Worm (Caenorhabditis elegans) whole organism, L3 larva: ENCODE data around the gene rbm-42.

Source experiments
- R02D3.7 ChIP-seq: fragments of 150-350 bp; optimal IDR thresholded peaks from 2 replicates; lab custom pipeline; 2014; ENCODE audit warnings: missing biosample characterization, missing genetic modification characterization
- ZK546.5 ChIP-seq: sonication (generic microtip); optimal IDR thresholded peaks from 2 replicates; lab custom pipeline; 2017; ENCODE audit warnings: missing biosample characterization, missing genetic modification characterization
- aly-2 ChIP-seq: fragments of 150-350 bp; optimal IDR thresholded peaks from 2 replicates; lab custom pipeline; 2014; ENCODE audit warnings: missing biosample characterization, missing genetic modification characterization
- ama-1 ChIP-seq: fragments of 150-350 bp; optimal IDR thresholded peaks from 2 replicates; lab custom pipeline; 2018
- ceh-28 ChIP-seq: fragments of 150-350 bp; optimal IDR thresholded peaks from 2 replicates; lab custom pipeline; 2014; ENCODE audit warnings: missing biosample characterization, missing genetic modification reagents, missing genetic modification characterization
- ceh-82 ChIP-seq: fragments of 150-350 bp; optimal IDR thresholded peaks from 2 replicates; lab custom pipeline; 2014; ENCODE audit warnings: missing biosample characterization, missing genetic modification characterization
- ceh-9 ChIP-seq: sonication (generic microtip); optimal IDR thresholded peaks from 2 replicates; lab custom pipeline; 2018; ENCODE audit warnings: missing biosample characterization, missing genetic modification characterization
- egl-5 ChIP-seq: fragments of 150-350 bp; optimal IDR thresholded peaks from 2 replicates; lab custom pipeline; 2017; ENCODE audit warnings: missing biosample characterization, missing genetic modification reagents, missing genetic modification characterization, inconsistent platforms
- elt-1 ChIP-seq: fragments of 150-350 bp; optimal IDR thresholded peaks from 2 replicates; lab custom pipeline; 2014; ENCODE audit warnings: missing biosample characterization, missing genetic modification characterization
- elt-3 ChIP-seq, 3 experiments: fragments of 150-350 bp in 1 of 3; sonication (generic microtip) in 2 of 3; optimal IDR thresholded peaks; 2 replicates in 2 of 3; 4 replicates in 1 of 3; lab custom pipeline; 2014 to 2017; ENCODE audit warnings: missing biosample characterization in 3 of 3, missing genetic modification characterization in 3 of 3
- eor-1 ChIP-seq, 2 experiments: fragments of 150-350 bp; optimal IDR thresholded peaks; 2 replicates each; lab custom pipeline; 2014 to 2018; ENCODE audit warnings: missing biosample characterization in 2 of 2, missing genetic modification characterization in 2 of 2
- fkh-10 ChIP-seq: sonication (generic microtip); optimal IDR thresholded peaks from 2 replicates; lab custom pipeline; 2017; ENCODE audit warnings: missing biosample characterization, missing genetic modification reagents, missing genetic modification characterization
- fkh-2 ChIP-seq: fragments of 150-350 bp; optimal IDR thresholded peaks from 2 replicates; lab custom pipeline; 2014; ENCODE audit warnings: missing biosample characterization, missing genetic modification reagents, missing genetic modification characterization
- fos-1 ChIP-seq: fragments of 150-350 bp; optimal IDR thresholded peaks from 2 replicates; lab custom pipeline; 2014; ENCODE audit warnings: missing biosample characterization, missing genetic modification characterization
- hmg-11 ChIP-seq: sonication (generic microtip); optimal IDR thresholded peaks from 2 replicates; lab custom pipeline; 2016; ENCODE audit warnings: missing genetic modification characterization, missing compliant biosample characterization
- jun-1 ChIP-seq: fragments of 150-350 bp; optimal IDR thresholded peaks from 2 replicates; lab custom pipeline; 2014; ENCODE audit warnings: missing biosample characterization, missing genetic modification reagents, missing genetic modification characterization
- lin-15B ChIP-seq: fragments of 150-350 bp; optimal IDR thresholded peaks from 2 replicates; lab custom pipeline; 2014; ENCODE audit warnings: missing biosample characterization, missing genetic modification characterization
- lin-39 ChIP-seq: fragments of 150-350 bp; optimal IDR thresholded peaks from 2 replicates; lab custom pipeline; 2018; ENCODE audit warnings: missing biosample characterization, missing genetic modification reagents, missing genetic modification characterization
- mdl-1 ChIP-seq: fragments of 150-350 bp; optimal IDR thresholded peaks from 2 replicates; lab custom pipeline; 2014; ENCODE audit warnings: missing biosample characterization, missing genetic modification characterization
- mml-1 ChIP-seq: fragments of 150-350 bp; sonication (generic microtip); optimal IDR thresholded peaks from 3 replicates; lab custom pipeline; 2014; ENCODE audit warnings: missing biosample characterization, missing genetic modification characterization
- nhr-11 ChIP-seq: fragments of 150-350 bp; optimal IDR thresholded peaks from 2 replicates; lab custom pipeline; 2014; ENCODE audit warnings: missing biosample characterization, missing genetic modification characterization
- nhr-12 ChIP-seq: fragments of 150-350 bp; optimal IDR thresholded peaks from 2 replicates; lab custom pipeline; 2014; ENCODE audit warnings: missing biosample characterization, missing genetic modification characterization
- nhr-237 ChIP-seq: fragments of 150-350 bp; optimal IDR thresholded peaks from 2 replicates; lab custom pipeline; 2014; ENCODE audit warnings: missing biosample characterization, missing genetic modification characterization
- nhr-25 ChIP-seq: sonication (generic microtip); optimal IDR thresholded peaks from 2 replicates; lab custom pipeline; 2017; ENCODE audit warnings: missing biosample characterization, missing genetic modification characterization
- nhr-28 ChIP-seq: fragments of 150-350 bp; optimal IDR thresholded peaks from 2 replicates; lab custom pipeline; 2014; ENCODE audit warnings: missing biosample characterization, missing genetic modification characterization
- nhr-43 ChIP-seq: sonication (generic microtip); optimal IDR thresholded peaks from 2 replicates; lab custom pipeline; 2016; ENCODE audit warnings: mild to moderate bottlenecking, missing genetic modification characterization, missing compliant biosample characterization; ENCODE audit not compliant: poor library complexity, severe bottlenecking
- nhr-67 ChIP-seq: fragments of 150-350 bp; optimal IDR thresholded peaks from 2 replicates; lab custom pipeline; 2014; ENCODE audit warnings: missing biosample characterization, missing genetic modification characterization
- nhr-77 ChIP-seq: fragments of 150-350 bp; optimal IDR thresholded peaks from 2 replicates; lab custom pipeline; 2014; ENCODE audit warnings: missing biosample characterization, missing genetic modification characterization
- pha-4 ChIP-seq: fragments of 150-350 bp; optimal IDR thresholded peaks from 2 replicates; lab custom pipeline; 2014; ENCODE audit warnings: missing biosample characterization, missing genetic modification reagents, missing genetic modification characterization
- skn-1 ChIP-seq: fragments of 150-350 bp; optimal IDR thresholded peaks from 2 replicates; lab custom pipeline; 2014; ENCODE audit warnings: missing biosample characterization, missing genetic modification characterization
- snpc-4 ChIP-seq: fragments of 150-350 bp; optimal IDR thresholded peaks from 2 replicates; lab custom pipeline; 2014; ENCODE audit warnings: missing biosample characterization, missing genetic modification characterization
- tbx-2 ChIP-seq: sonication (generic microtip); optimal IDR thresholded peaks from 2 replicates; lab custom pipeline; 2016; ENCODE audit warnings: mild to moderate bottlenecking, missing genetic modification characterization, missing compliant biosample characterization
- unc-39 ChIP-seq: sonication (generic microtip); optimal IDR thresholded peaks from 4 replicates; lab custom pipeline; 2017; ENCODE audit warnings: missing biosample characterization, missing genetic modification characterization
- unc-62 ChIP-seq: fragments of 150-350 bp; sonication (generic microtip); optimal IDR thresholded peaks from 4 replicates; lab custom pipeline; 2014; ENCODE audit warnings: missing biosample characterization, missing genetic modification reagents, missing genetic modification characterization
- ztf-4 ChIP-seq: fragments of 150-350 bp; optimal IDR thresholded peaks from 2 replicates; lab custom pipeline; 2014; ENCODE audit warnings: missing biosample characterization, missing genetic modification characterization

Gene rbm-42

ce11 chrIII:5129261-5129660 is 23.8 kb downstream of the rbm-42 start:
- TF ChIP-seq ceh-9 (tag; lab: Kevin White, UChicago) = no peak
- no peak for TF ChIP-seq fkh-10
- peak; percentile 84 for TF ChIP-seq pha-4
- peak; percentile 80 for TF ChIP-seq tbx-2 (tag; lab: Kevin White, UChicago)
- TF ChIP-seq, all 47 proteins: peak for 2

DNA sequence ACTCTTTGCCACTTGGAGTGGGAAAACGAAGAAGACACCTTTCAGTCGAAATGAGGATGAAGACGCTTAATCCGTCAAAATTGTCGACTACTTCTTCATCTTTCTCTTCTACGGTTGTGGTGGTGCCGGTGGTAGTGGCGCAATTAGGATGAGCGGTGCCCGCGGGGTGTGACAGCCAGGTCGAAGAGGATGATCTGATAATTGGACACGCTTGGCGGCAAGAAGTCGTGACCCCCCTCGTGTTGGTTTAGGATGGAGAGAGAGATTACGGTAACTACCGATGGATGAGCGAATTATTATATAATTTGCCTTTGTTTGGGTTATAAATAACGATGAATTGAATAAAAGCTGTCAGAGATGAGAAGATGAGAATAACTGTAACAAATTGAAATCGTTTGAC is 26.0 kb downstream of the rbm-42 start:
- peak; percentile 75 for TF ChIP-seq tbx-2 (tag; lab: Kevin White, UChicago)
- no peak for TF ChIP-seq eor-1 (tag; optimal IDR thresholded peaks at IDR 0.05; lab: Kevin White, UChicago)
- no peak for TF ChIP-seq ztf-4
- TF ChIP-seq mdl-1 (tag; lab: Kevin White, UChicago) = no peak

- TF ChIP-seq elt-1 (no peak), ZK546.5 (tag; lab: Kevin White, UChicago) (no peak), nhr-28 (tag; lab: Kevin White, UChicago) (no peak), skn-1 (tag; lab: Kevin White, UChicago) (no peak), tbx-2 (tag; lab: Kevin White, UChicago) (peak; percentile 92)
- TF ChIP-seq, all 47 proteins: peak for 1
Measured at ce11 chrIII:5125759-5126158, 27.3 kb downstream of the rbm-42 start.

- TF ChIP-seq ceh-28 = no peak
- TF ChIP-seq jun-1 = no peak
- no peak for TF ChIP-seq mml-1 (tag; lab: Kevin White, UChicago)
- TF ChIP-seq nhr-237 (tag; lab: Kevin White, UChicago) = no peak
- TF ChIP-seq nhr-28 (tag; lab: Kevin White, UChicago) = no peak
- TF ChIP-seq ceh-82 = no peak
- no peak for TF ChIP-seq snpc-4
- no peak for TF ChIP-seq ZK546.5 (tag; lab: Kevin White, UChicago)
- no peak for TF ChIP-seq nhr-77 (tag; lab: Kevin White, UChicago)
Measured at ce11 chrIII:5124385-5124784, 28.6 kb downstream of the rbm-42 start.

DNA sequence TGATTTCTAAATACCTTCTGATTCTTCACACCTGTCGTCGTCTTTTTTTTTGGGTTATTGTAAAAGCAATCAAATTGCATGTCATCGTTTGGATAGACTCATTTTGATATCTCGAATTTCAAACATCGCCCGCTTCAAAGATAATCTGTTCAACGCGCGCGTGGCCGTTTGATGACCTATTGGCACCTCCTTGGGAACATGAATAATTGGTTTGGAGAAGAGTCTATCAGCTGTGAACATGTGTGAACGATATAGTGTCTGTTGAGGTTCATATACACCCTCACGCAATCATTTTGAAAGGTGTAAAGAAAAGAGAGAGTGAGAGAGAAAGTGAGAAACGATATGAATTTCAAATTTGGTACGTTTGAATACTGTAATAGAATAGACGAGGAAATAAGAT is 32.4 kb downstream of the rbm-42 start:
- TF ChIP-seq fos-1 (tag; lab: Kevin White, UChicago) (no peak), nhr-11 (tag; lab: Kevin White, UChicago) (no peak), egl-5 (no peak), fkh-2 (tag; lab: Kevin White, UChicago) (no peak), ama-1 (lab: Kevin White, UChicago) (no peak), R02D3.7 (no peak), tbx-2 (tag; lab: Kevin White, UChicago) (no peak), nhr-12 (tag; lab: Kevin White, UChicago) (no peak), jun-1 (no peak), mdl-1 (tag; lab: Kevin White, UChicago) (no peak), nhr-237 (tag; lab: Kevin White, UChicago) (no peak), lin-15B (no peak), nhr-43 (tag; lab: Kevin White, UChicago) (no peak), aly-2 (tag; lab: Kevin White, UChicago) (no peak), nhr-67 (tag; lab: Kevin White, UChicago) (no peak), eor-1 (tag; optimal IDR thresholded peaks at IDR 0.05; lab: Kevin White, UChicago) (no peak), hmg-11 (tag; lab: Kevin White, UChicago) (no peak), unc-39 (tag; lab: Kevin White, UChicago) (no peak), lin-39 (tag; lab: Kevin White, UChicago) (no peak)
- TF ChIP-seq, all 47 proteins: peak for 0

DNA sequence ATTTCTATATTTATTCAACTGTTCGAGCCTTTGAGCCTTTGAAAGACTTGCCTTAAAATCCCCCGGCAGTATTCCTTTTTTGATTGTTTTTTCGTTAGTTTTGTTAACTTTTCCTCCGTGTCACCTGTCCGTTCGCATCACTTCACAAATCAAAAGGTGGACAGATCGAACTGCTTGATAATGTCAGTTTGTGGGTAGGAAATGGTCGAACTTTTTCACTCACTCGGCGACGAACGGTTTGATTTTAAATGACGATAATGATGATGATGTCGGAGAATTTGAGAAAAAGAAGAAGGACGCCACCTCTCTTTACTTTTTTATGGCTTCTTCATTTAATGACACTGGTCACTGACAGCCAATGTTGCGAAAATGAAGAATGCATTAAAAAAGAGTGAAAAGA is 34.0 kb downstream of the rbm-42 start:
- TF ChIP-seq unc-62 (GFP tag; lab: Kevin White, UChicago) (peak; percentile 40), elt-3 (tag; optimal IDR thresholded peaks at IDR 0.05; lab: Kevin White, UChicago) (no peak), ZK546.5 (tag; lab: Kevin White, UChicago) (no peak), elt-1 (peak; percentile 63), nhr-25 (tag; lab: Kevin White, UChicago) (peak; percentile 39), lin-39 (tag; lab: Kevin White, UChicago) (no peak), fkh-2 (tag; lab: Kevin White, UChicago) (no peak)
- TF ChIP-seq, all 47 proteins: peak for 3
